Fruit fly (Drosophila melanogaster): ENCODE results near the gene CG2150.
A peak's percentile ranks its signal among the peaks of the same experiment; 100 is the strongest.

The CG2150 gene

dm6 chr3R:31713306-31714123 lies 51.1 kb downstream of the CG2150 start, which contains the start of gene ttk:
Gene ttk, plus strand, starts transcription at chr3R:31713867.
- TF ChIP-seq CG14965 (GFP tag; optimal IDR thresholded peaks at IDR 0.05; ENCODE audit: borderline replicate concordance) (no peak), salm (tag; optimal IDR thresholded peaks at IDR 0.05) (peak; percentile 15), CG2875 (GFP tag; optimal IDR thresholded peaks at IDR 0.05) (no peak), CG10543 (GFP tag; optimal IDR thresholded peaks at IDR 0.05) (no peak), bbx (GFP tag; IDR thresholded peaks at IDR 0.05; ENCODE audit: partially characterized antibody) (0 out of 2 replicates have a peak, but pooled peaks have one; percentile 22), vvl (GFP tag; IDR thresholded peaks at IDR 0.05) (peak; percentile 35; the same call in 1 of the 2 replicates), CG7987 (GFP tag; optimal IDR thresholded peaks at IDR 0.05) (no peak), fd64A (GFP tag; optimal IDR thresholded peaks at IDR 0.05) (peak; percentile 13), kni (GFP tag; optimal IDR thresholded peaks at IDR 0.05) (peak; percentile 94), Max (GFP tag; optimal IDR thresholded peaks at IDR 0.05) (no peak), CG3995 (GFP tag; optimal IDR thresholded peaks at IDR 0.05) (no peak), lov (optimal IDR thresholded peaks at IDR 0.05) (no peak), lov (GFP tag; IDR thresholded peaks at IDR 0.05) (no peak), Abd-B (GFP tag; optimal IDR thresholded peaks at IDR 0.05) (no peak), CG2712 (tag; optimal IDR thresholded peaks at IDR 0.05) (no peak), zf30C (GFP tag; optimal IDR thresholded peaks at IDR 0.05) (no peak), odd (GFP tag; optimal IDR thresholded peaks at IDR 0.05) (peak; percentile 7), GATAe (GFP tag; conservative IDR thresholded peaks at IDR 0.05) (no peak), CrebB (tag; optimal IDR thresholded peaks at IDR 0.05) (no peak), pum (GFP tag; optimal IDR thresholded peaks at IDR 0.05) (no peak), repo (GFP tag; optimal IDR thresholded peaks at IDR 0.05) (no peak), CG1792 (GFP tag; optimal IDR thresholded peaks at IDR 0.05) (no peak), CG34224 (GFP tag; IDR thresholded peaks at IDR 0.05; ENCODE audit: partially characterized antibody) (peak; percentile 46; the same call in 1 of the 3 replicates), cato (GFP tag; optimal IDR thresholded peaks at IDR 0.05; ENCODE audit: borderline replicate concordance) (no peak), knrl (GFP tag; IDR thresholded peaks at IDR 0.05; ENCODE audit: partially characterized antibody) (no peak), Blimp-1 (GFP tag; optimal IDR thresholded peaks at IDR 0.05) (no peak), Fer2 (tag; optimal IDR thresholded peaks at IDR 0.05) (no peak), Rfx (GFP tag; IDR thresholded peaks at IDR 0.05) (no peak), Dll (GFP tag; IDR thresholded peaks at IDR 0.05; ENCODE audit: partially characterized antibody) (peak; percentile 45; the same call in 2 of the 4 replicates), pan (optimal IDR thresholded peaks at IDR 0.05) (no peak), pan (GFP tag; optimal IDR thresholded peaks at IDR 0.05 in 1 of 2, IDR thresholded peaks at IDR 0.05 in 1 of 2) (no peak), CG17802 (tag; optimal IDR thresholded peaks at IDR 0.05) (no peak), Meics (GFP tag; optimal IDR thresholded peaks at IDR 0.05) (no peak), Tbp (GFP tag; optimal IDR thresholded peaks at IDR 0.05) (no peak), fd96Cb (tag; optimal IDR thresholded peaks at IDR 0.05) (no peak), tio (GFP tag; optimal IDR thresholded peaks at IDR 0.05) (no peak), CG7786 (GFP tag; optimal IDR thresholded peaks at IDR 0.05) (no peak), ap (GFP tag; IDR thresholded peaks at IDR 0.05) (no peak), gcm2 (GFP tag; optimal IDR thresholded peaks at IDR 0.05) (no peak), CG32767 (GFP tag; IDR thresholded peaks at IDR 0.05) (0 out of 2 replicates have a peak, but pooled peaks have one; percentile 9), Atf-2 (GFP tag; optimal IDR thresholded peaks at IDR 0.05) (no peak), H15 (GFP tag; IDR thresholded peaks at IDR 0.05) (no peak), grau (tag; optimal IDR thresholded peaks at IDR 0.05) (no peak), ci (GFP tag; IDR thresholded peaks at IDR 0.05) (peak; percentile 8; the same call in 1 of the 3 replicates), prd (optimal IDR thresholded peaks at IDR 0.05) (no peak), prd (GFP tag; IDR thresholded peaks at IDR 0.05) (no peak), CG12299 (tag; optimal IDR thresholded peaks at IDR 0.05) (no peak), CG33557 (GFP tag; optimal IDR thresholded peaks at IDR 0.05) (no peak), CG8359 (GFP tag; optimal IDR thresholded peaks at IDR 0.05; ENCODE audit: borderline replicate concordance) (no peak)

Measured in whole organism, embryonic.